Worm (Caenorhabditis elegans) whole organism, mixed stage, embryonic: ENCODE results near the gene M02D8.6.
"Not testable (repeated sequence)": the region's sequence is repeated elsewhere in the genome, so short reads cannot be mapped to it uniquely, and the experiment has no call there.

Experiments used
- blmp-1 ChIP-seq: fragments of 150-350 bp; optimal IDR thresholded peaks from 2 replicates; lab custom pipeline; 2014; ENCODE audit warnings: missing biosample characterization, missing genetic modification characterization
- ceh-39 ChIP-seq: fragments of 150-350 bp; optimal IDR thresholded peaks from 2 replicates; lab custom pipeline; 2014; ENCODE audit warnings: missing biosample characterization, missing genetic modification characterization
- ceh-43 ChIP-seq: fragments of 200-800 bp; sonication (Bioruptor generic); optimal IDR thresholded peaks from 2 replicates; lab custom pipeline; 2018; ENCODE audit warnings: mild to moderate bottlenecking, missing genetic modification characterization, moderate library complexity, missing compliant biosample characterization
- ceh-83 ChIP-seq: fragments of 200-800 bp; sonication (Bioruptor generic); optimal IDR thresholded peaks from 2 replicates; lab custom pipeline; 2018; ENCODE audit warnings: mild to moderate bottlenecking, missing genetic modification characterization, missing compliant biosample characterization
- ces-1 ChIP-seq: fragments of 150-350 bp; optimal IDR thresholded peaks from 2 replicates; lab custom pipeline; 2014; ENCODE audit warnings: missing biosample characterization, missing genetic modification reagents, missing genetic modification characterization
- cnd-1 ChIP-seq: fragments of 200-800 bp; sonication (Bioruptor generic); optimal IDR thresholded peaks from 2 replicates; lab custom pipeline; 2018; ENCODE audit warnings: mild to moderate bottlenecking, missing genetic modification characterization, missing compliant biosample characterization
- drap-1 ChIP-seq: fragments of 200-800 bp; sonication (Bioruptor generic); optimal IDR thresholded peaks from 3 replicates; lab custom pipeline; 2018; ENCODE audit warnings: mild to moderate bottlenecking, missing genetic modification characterization, missing compliant biosample characterization
- elt-1 ChIP-seq: sonication (generic microtip); optimal IDR thresholded peaks from 2 replicates; lab custom pipeline; 2017; ENCODE audit warnings: missing genetic modification characterization, mild to moderate bottlenecking, missing compliant biosample characterization, antibody characterized with exemption, moderate library complexity, borderline replicate concordance; ENCODE audit not compliant: insufficient read depth
- elt-3 ChIP-seq: fragments of 150-350 bp; optimal IDR thresholded peaks from 2 replicates; lab custom pipeline; 2014; ENCODE audit warnings: missing biosample characterization, missing genetic modification characterization
- flh-1 ChIP-seq: fragments of 200-800 bp; sonication (Bioruptor generic); optimal IDR thresholded peaks from 2 replicates; lab custom pipeline; 2018; ENCODE audit warnings: mild to moderate bottlenecking, missing genetic modification characterization, moderate library complexity, missing compliant biosample characterization
- hlh-1 ChIP-seq: fragments of 150-350 bp; optimal IDR thresholded peaks from 2 replicates; lab custom pipeline; 2014; ENCODE audit warnings: missing biosample characterization, missing genetic modification reagents, missing genetic modification characterization
- lin-13 ChIP-seq: fragments of 150-350 bp; optimal IDR thresholded peaks from 2 replicates; lab custom pipeline; 2014; ENCODE audit warnings: missing biosample characterization, missing genetic modification characterization
- lin-32 ChIP-seq: fragments of 200-800 bp; sonication (Bioruptor generic); optimal IDR thresholded peaks from 2 replicates; lab custom pipeline; 2018; ENCODE audit warnings: mild to moderate bottlenecking, missing genetic modification characterization, missing compliant biosample characterization
- lsy-2 ChIP-seq: fragments of 150-350 bp; optimal IDR thresholded peaks from 2 replicates; lab custom pipeline; 2014; ENCODE audit warnings: missing biosample characterization, missing genetic modification characterization
- mab-5 ChIP-seq: fragments of 150-350 bp; optimal IDR thresholded peaks from 2 replicates; lab custom pipeline; 2014; ENCODE audit warnings: missing biosample characterization, missing genetic modification characterization
- mep-1 ChIP-seq: fragments of 150-350 bp; optimal IDR thresholded peaks from 2 replicates; lab custom pipeline; 2017; ENCODE audit warnings: missing biosample characterization, missing genetic modification reagents, missing genetic modification characterization, inconsistent platforms
- mls-2 ChIP-seq: sonication (generic microtip); optimal IDR thresholded peaks from 2 replicates; lab custom pipeline; 2016; ENCODE audit warnings: mild to moderate bottlenecking, missing genetic modification characterization, moderate library complexity, missing compliant biosample characterization
- nhr-12 ChIP-seq: fragments of 150-350 bp; optimal IDR thresholded peaks from 2 replicates; lab custom pipeline; 2014; ENCODE audit warnings: missing biosample characterization, missing genetic modification characterization
- nhr-2 ChIP-seq: fragments of 150-350 bp; optimal IDR thresholded peaks from 2 replicates; lab custom pipeline; 2014; ENCODE audit warnings: missing biosample characterization, missing genetic modification characterization
- nhr-237 ChIP-seq: fragments of 150-350 bp; optimal IDR thresholded peaks from 2 replicates; lab custom pipeline; 2014; ENCODE audit warnings: missing biosample characterization, missing genetic modification characterization
- nhr-28 ChIP-seq: fragments of 150-350 bp; optimal IDR thresholded peaks from 2 replicates; lab custom pipeline; 2014; ENCODE audit warnings: missing biosample characterization, missing genetic modification characterization
- nhr-76 ChIP-seq: sonication (generic microtip); optimal IDR thresholded peaks from 2 replicates; lab custom pipeline; 2017; ENCODE audit warnings: missing biosample characterization, missing genetic modification characterization
- sem-2 ChIP-seq: fragments of 200-800 bp; sonication (Bioruptor generic); optimal IDR thresholded peaks from 2 replicates; lab custom pipeline; 2018; ENCODE audit warnings: mild to moderate bottlenecking, missing genetic modification characterization, missing compliant biosample characterization
- sptf-1 ChIP-seq: sonication (generic microtip); optimal IDR thresholded peaks from 2 replicates; lab custom pipeline; 2017; ENCODE audit warnings: mild to moderate bottlenecking, missing genetic modification characterization, moderate library complexity, missing compliant biosample characterization
- unc-120 ChIP-seq: sonication (generic microtip); optimal IDR thresholded peaks from 2 replicates; lab custom pipeline; 2017; ENCODE audit warnings: missing genetic modification characterization, missing compliant biosample characterization; ENCODE audit not compliant: poor library complexity, severe bottlenecking
- unc-62 ChIP-seq: fragments of 150-350 bp; optimal IDR thresholded peaks from 2 replicates; lab custom pipeline; 2014; ENCODE audit warnings: missing biosample characterization, missing genetic modification reagents, missing genetic modification characterization
- zip-8 ChIP-seq: fragments of 150-350 bp; optimal IDR thresholded peaks from 2 replicates; lab custom pipeline; 2014; ENCODE audit warnings: missing biosample characterization, missing genetic modification characterization
- ztf-11 ChIP-seq: fragments of 150-350 bp; optimal IDR thresholded peaks from 2 replicates; lab custom pipeline; 2014; ENCODE audit warnings: missing biosample characterization, missing genetic modification characterization

The M02D8.6 gene

DNA sequence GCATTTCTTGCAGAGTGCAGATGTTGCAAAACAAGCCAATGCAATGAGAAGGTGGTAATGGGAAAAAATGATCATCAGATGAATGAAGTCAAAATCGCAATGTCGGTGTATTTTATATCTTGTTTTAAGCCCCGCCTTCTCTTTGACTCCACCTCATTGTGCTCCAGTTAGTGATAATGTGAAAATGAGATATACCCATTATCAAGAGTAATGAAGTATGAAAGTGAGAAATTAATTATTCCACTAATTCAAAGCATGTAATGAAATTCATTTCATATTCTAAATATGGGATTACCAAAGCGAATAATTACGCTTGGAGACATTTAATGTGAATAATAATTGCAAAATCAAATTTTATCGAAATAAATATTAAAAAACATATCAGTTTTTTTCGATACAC lies at the start of gene M02D8.6:
Gene M02D8.6, minus strand, starts transcription at position 101 of the 400 bp plus-strand sequence.
- TF ChIP-seq ztf-11; ceh-43; blmp-1 (tag; lab: Kevin White, UChicago): not testable (repeated sequence)

- no peak for TF ChIP-seq unc-120
- TF ChIP-seq nhr-12 (tag; lab: Kevin White, UChicago), result no peak
- TF ChIP-seq zip-8, result no peak
- TF ChIP-seq ceh-83, result no peak
- no peak for TF ChIP-seq mep-1 (tag; lab: Kevin White, UChicago)
- no peak for TF ChIP-seq elt-3
- TF ChIP-seq nhr-28 (tag; lab: Kevin White, UChicago), result no peak
- TF ChIP-seq drap-1 (GFP tag; lab: Kevin White, UChicago), result no peak
- no peak for TF ChIP-seq hlh-1 (tag; lab: Kevin White, UChicago)
- no peak for TF ChIP-seq lin-32 (GFP tag; lab: Kevin White, UChicago)
- no peak for TF ChIP-seq nhr-76
- TF ChIP-seq sem-2, result no peak
- no peak for TF ChIP-seq ztf-11
- TF ChIP-seq unc-62 (GFP tag; lab: Kevin White, UChicago), result no peak
- no peak for TF ChIP-seq elt-1 (tag; lab: Kevin White, UChicago)
- TF ChIP-seq cnd-1 (tag; lab: Kevin White, UChicago), result no peak
- TF ChIP-seq mab-5 (tag; lab: Kevin White, UChicago), result no peak
- no peak for TF ChIP-seq ceh-39 (tag; lab: Kevin White, UChicago)
- TF ChIP-seq, all 35 proteins: peak for 0
These were observed 46.8 kb upstream of the M02D8.6 start, which contains the start of gene ZK721.4 for ce11 chrX:8778558-8778957. Gene ZK721.4, plus strand, starts transcription at chrX:8778858.

- TF ChIP-seq ceh-43, result no peak
- peak; percentile 88 for TF ChIP-seq ces-1 (GFP tag; lab: Kevin White, UChicago)
These were observed 38.6 kb upstream of the M02D8.6 start for ce11 chrX:8770316-8770715.

DNA sequence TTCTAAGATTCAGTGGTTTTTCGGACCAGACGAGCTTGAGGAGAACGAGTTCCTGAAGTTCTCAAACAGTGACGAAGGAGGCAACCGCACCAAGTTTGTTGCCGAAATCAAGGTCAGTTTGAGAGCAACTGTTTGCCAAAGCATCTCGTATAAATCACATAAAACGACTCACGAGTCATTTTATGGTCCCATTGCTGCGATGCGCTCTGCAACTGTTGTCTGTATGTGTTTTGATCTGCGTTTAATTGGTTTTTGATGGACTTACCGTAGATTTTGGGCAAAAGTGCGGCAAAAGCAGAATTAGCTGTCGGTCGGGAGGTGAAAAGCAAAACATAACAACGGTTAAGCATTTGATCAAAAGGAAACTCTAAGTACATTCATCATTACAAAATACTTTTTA lies 32.3 kb upstream of the M02D8.6 start:
- peak; percentile 13 for TF ChIP-seq unc-62 (GFP tag; lab: Kevin White, UChicago)
- no peak for TF ChIP-seq lsy-2 (tag; lab: Kevin White, UChicago)
- TF ChIP-seq hlh-1 (tag; lab: Kevin White, UChicago), result peak; percentile 81
- TF ChIP-seq, all 35 proteins: peak for 2

- TF ChIP-seq mep-1 (tag; lab: Kevin White, UChicago) (no peak), lsy-2 (tag; lab: Kevin White, UChicago) (no peak), nhr-237 (tag; lab: Kevin White, UChicago) (no peak)
These were observed 31.9 kb upstream of the M02D8.6 start, which contains the start of gene zig-12 for ce11 chrX:8763607-8764006. Gene zig-12, plus strand, starts transcription at chrX:8763907.

DNA sequence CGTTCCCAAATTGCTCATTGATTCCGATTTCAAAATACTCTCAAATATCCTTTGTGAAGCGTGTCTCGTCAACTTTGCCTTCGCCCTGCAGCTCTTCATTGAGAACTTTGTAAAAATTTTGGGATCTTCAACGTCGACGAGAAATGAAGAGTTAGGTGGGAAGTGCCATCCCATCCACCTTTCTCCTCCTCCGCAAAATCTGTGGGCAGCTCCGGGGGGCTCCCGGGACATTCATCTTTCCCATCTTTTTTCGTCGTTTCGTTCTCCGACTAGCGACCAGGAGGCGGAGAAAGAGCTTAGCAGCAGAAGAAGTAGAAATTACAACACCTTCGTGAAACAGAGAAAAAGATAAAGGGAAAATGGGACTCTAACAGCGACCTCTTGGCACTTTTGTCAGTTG lies 31.2 kb upstream of the M02D8.6 start:
- TF ChIP-seq ceh-39 (tag; lab: Kevin White, UChicago) (no peak), hlh-1 (tag; lab: Kevin White, UChicago) (peak; percentile 27), unc-120 (peak; percentile 28)

- no peak for TF ChIP-seq lin-13 (tag; lab: Kevin White, UChicago)
- TF ChIP-seq mls-2 (tag; lab: Kevin White, UChicago), result no peak
- no peak for TF ChIP-seq ceh-83
- TF ChIP-seq cnd-1 (tag; lab: Kevin White, UChicago), result no peak
- no peak for TF ChIP-seq elt-3
- no peak for TF ChIP-seq nhr-2
- no peak for TF ChIP-seq lin-32 (GFP tag; lab: Kevin White, UChicago)
- TF ChIP-seq mab-5 (tag; lab: Kevin White, UChicago), result no peak
- TF ChIP-seq, all 35 proteins: peak for 0
These were observed 29.8 kb upstream of the M02D8.6 start, which contains the start of gene M02D8.5 for ce11 chrX:8761497-8761896. Gene M02D8.5, minus strand, starts transcription at chrX:8761597.

DNA sequence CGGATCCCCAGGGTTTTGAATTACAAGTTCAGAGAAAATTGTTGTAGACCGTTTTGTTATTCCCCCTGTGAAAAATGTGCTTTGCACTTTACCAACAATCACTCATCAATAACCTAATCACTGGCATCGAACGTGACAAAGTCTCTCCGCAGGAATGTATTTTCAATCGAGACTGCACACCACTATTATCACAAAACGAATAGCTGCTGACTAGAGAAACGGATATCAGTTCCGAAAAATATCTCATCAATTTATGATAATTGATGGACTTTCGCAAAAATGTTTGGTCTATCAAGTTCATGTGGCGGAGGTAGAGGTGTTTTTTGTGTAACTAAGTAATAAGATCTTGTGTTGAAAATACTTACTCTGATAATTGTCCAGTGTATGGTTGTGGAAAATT lies 29.3 kb upstream of the M02D8.6 start:
- peak; percentile 13 for TF ChIP-seq unc-62 (GFP tag; lab: Kevin White, UChicago)
- no peak for TF ChIP-seq lsy-2 (tag; lab: Kevin White, UChicago)
- TF ChIP-seq flh-1 (GFP tag; lab: Kevin White, UChicago), result no peak
- TF ChIP-seq ces-1 (GFP tag; lab: Kevin White, UChicago), result no peak
- TF ChIP-seq sptf-1 (tag; lab: Kevin White, UChicago), result no peak
- no peak for TF ChIP-seq elt-3
- no peak for TF ChIP-seq zip-8
- no peak for TF ChIP-seq ceh-39 (tag; lab: Kevin White, UChicago)
- TF ChIP-seq, all 35 proteins: peak for 1
